Worm (Caenorhabditis elegans) whole organism, midembryonic: ENCODE measurements around the gene tag-297.

Source experiments
- T22C8.4 ChIP-seq: fragments of 200-800 bp; sonication (Bioruptor generic); IDR thresholded peaks from 2 replicates; pipeline ENCODE4 v1.3.6; 2022; ENCODE audit warnings: missing genetic modification characterization, missing compliant biosample characterization
- flt-1 ChIP-seq: fragments of 200-800 bp; sonication (Bioruptor generic); IDR thresholded peaks from 2 replicates; pipeline ENCODE4 v1.3.6; 2022; ENCODE audit warnings: missing genetic modification characterization, missing compliant biosample characterization
- ref-1 ChIP-seq: fragments of 200-800 bp; sonication (Bioruptor generic); conservative IDR thresholded peaks from 2 replicates; pipeline ENCODE4 v1.3.6; 2022; ENCODE audit warnings: missing genetic modification reagents, missing genetic modification characterization, missing compliant biosample characterization
- tab-1 ChIP-seq: fragments of 200-800 bp; sonication (Bioruptor generic); IDR thresholded peaks from 2 replicates; pipeline ENCODE4 v1.3.6; 2022; ENCODE audit warnings: missing genetic modification characterization, missing compliant biosample characterization
- ztf-29 ChIP-seq: fragments of 200-800 bp; sonication (Bioruptor generic); IDR thresholded peaks from 2 replicates; pipeline ENCODE4 v1.3.6; 2022; ENCODE audit warnings: missing genetic modification reagents, missing genetic modification characterization, missing compliant biosample characterization

DNA sequence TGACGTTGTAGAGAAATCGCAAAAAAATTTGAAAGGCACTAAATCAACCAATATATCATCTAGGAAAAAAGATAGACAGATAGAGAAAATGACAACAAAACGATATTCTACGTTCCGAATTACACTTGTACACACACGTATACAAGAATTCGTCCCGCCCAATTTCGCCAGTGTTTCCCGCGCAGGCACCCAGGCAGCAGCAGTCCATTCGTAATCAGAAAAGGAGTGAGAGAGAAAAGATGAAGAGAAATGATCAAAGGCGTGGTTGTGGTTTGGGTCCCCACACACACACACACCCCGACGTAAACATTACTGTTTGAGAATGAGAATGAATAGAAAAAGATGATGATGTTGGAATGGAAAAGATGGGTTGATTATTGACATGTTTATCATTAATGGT lies 46.2 kb downstream of the tag-297 start:
- TF ChIP-seq flt-1 (GFP tag; lab: Robert Waterston, UW) (no peak), T22C8.4 (GFP tag; lab: Robert Waterston, UW) (no peak), ztf-29 (GFP tag; lab: Robert Waterston, UW) (no peak), ref-1 (GFP tag; lab: Robert Waterston, UW) (no peak), tab-1 (GFP tag; lab: Robert Waterston, UW) (no peak)
